Fruit fly (Drosophila melanogaster): ENCODE measurements around the gene Vps45.
A peak's percentile ranks its signal among the peaks of the same experiment; 100 is the strongest.

DNA sequence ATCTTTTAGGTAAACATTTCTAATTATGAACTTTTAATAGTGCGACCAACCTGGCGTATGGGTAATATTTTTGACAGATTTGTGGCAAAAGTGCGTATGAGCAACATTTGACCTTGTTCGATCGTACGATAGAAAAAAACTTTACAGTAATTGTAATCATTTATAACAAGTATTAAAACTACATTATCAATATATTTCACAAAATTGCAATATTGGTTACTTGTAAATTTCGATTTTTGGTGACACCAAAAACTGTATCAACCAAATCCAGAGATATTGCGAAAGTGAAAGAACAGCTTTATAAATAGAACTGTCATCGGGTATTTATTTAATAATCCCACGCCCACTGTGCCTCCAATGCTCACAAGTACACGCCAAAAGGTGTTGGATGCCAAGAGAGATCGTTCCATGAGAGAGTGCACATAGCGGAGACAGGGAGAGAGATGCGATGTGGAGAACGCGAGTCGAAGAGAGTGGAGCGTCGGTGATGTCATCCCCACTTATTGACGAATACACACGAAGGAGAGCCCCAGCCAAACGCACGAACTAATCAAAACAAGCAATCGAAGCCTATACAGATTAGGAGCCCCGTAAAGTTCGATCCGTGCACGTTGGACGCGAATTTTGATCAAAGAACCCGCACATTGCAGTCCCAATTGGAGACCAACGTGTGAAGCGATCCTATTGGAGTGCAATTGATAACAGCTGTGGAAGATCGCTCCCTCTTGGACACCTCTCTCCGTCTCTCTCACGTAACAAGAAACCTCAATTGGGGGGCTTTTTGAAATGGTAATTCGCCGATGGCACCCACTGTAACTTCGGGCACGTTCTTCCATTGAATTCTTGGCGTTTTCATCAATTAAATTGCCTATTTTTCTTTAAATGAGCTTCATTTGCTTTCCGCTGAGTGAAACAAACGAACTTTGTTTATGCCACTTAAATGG, 30.3 kb upstream of the Vps45 start:
- no peak for TF ChIP-seq Tbp (GFP tag; optimal IDR thresholded peaks at IDR 0.05)
- peak; percentile 81 for TF ChIP-seq her (GFP tag; optimal IDR thresholded peaks at IDR 0.05)
- peak; percentile 83 for TF ChIP-seq CG13624 (GFP tag; optimal IDR thresholded peaks at IDR 0.05)
- peak; percentile 65 for TF ChIP-seq psq (GFP tag; optimal IDR thresholded peaks at IDR 0.05)
- TF ChIP-seq stc (GFP tag; IDR thresholded peaks at IDR 0.05), result peak; percentile 74
- TF ChIP-seq CG33557 (GFP tag; optimal IDR thresholded peaks at IDR 0.05), result peak; percentile 84
- TF ChIP-seq salm (tag; optimal IDR thresholded peaks at IDR 0.05), result peak; percentile 91
- peak; percentile 87 for TF ChIP-seq CG31388 (GFP tag; optimal IDR thresholded peaks at IDR 0.05)
- 0 out of 2 replicates have a peak, but pooled peaks have one; percentile 30 for TF ChIP-seq CkIIα-i1 (GFP tag; IDR thresholded peaks at IDR 0.05)
- TF ChIP-seq fd64A (GFP tag; optimal IDR thresholded peaks at IDR 0.05), result peak; percentile 80
- peak; percentile 94 for TF ChIP-seq CG4820 (GFP tag; optimal IDR thresholded peaks at IDR 0.05)

Measured in whole organism, embryonic.